Fruit fly (Drosophila melanogaster): ENCODE measurements around the gene dpr19.

Gene dpr19

dm6 chr2L:10408122-10408576 is 32.2 kb downstream of the dpr19 start, which contains the start of the genes Ip259 and RpS27A (continued):
- TF ChIP-seq Hr3 (GFP tag; optimal IDR thresholded peaks at IDR 0.05) (peak; percentile 33), CG7745 (tag; optimal IDR thresholded peaks at IDR 0.05) (no peak), CG17385 (GFP tag; optimal IDR thresholded peaks at IDR 0.05) (peak; percentile 81), CG10462 (GFP tag; optimal IDR thresholded peaks at IDR 0.05) (no peak), CG31441 (GFP tag; IDR thresholded peaks at IDR 0.05) (no peak; the same call in 1 of the 2 replicates), CG32532 (GFP tag; IDR thresholded peaks at IDR 0.05) (peak; percentile 83), CG4707 (GFP tag; optimal IDR thresholded peaks at IDR 0.05) (peak; percentile 79), ind (GFP tag; optimal IDR thresholded peaks at IDR 0.05) (no peak), CG3838 (GFP tag; optimal IDR thresholded peaks at IDR 0.05) (no peak), wek (GFP tag; optimal IDR thresholded peaks at IDR 0.05) (peak; percentile 84), CG30020 (tag; optimal IDR thresholded peaks at IDR 0.05) (peak; percentile 99), pb (GFP tag; optimal IDR thresholded peaks at IDR 0.05) (peak; percentile 71), NFAT (GFP tag; IDR thresholded peaks at IDR 0.05) (no peak; the same call in 1 of the 2 replicates), Deaf1 (tag; optimal IDR thresholded peaks at IDR 0.05) (no peak), ato (GFP tag; IDR thresholded peaks at IDR 0.05; ENCODE audit: partially characterized antibody) (no peak), H15 (GFP tag; IDR thresholded peaks at IDR 0.05) (peak; percentile 71), zfh1 (GFP tag; IDR thresholded peaks at IDR 0.05) (peak; percentile 90), trem (tag; optimal IDR thresholded peaks at IDR 0.05) (peak; percentile 55), Dip2 (GFP tag; IDR thresholded peaks at IDR 0.05) (no peak), Hmr (GFP tag; optimal IDR thresholded peaks at IDR 0.05) (no peak), CG11723 (GFP tag; optimal IDR thresholded peaks at IDR 0.05) (peak; percentile 98), CG8281 (tag; optimal IDR thresholded peaks at IDR 0.05) (peak; percentile 47), CG17361 (GFP tag; IDR thresholded peaks at IDR 0.05) (peak; percentile 75; the same call in 2 of the 3 replicates), CG12071 (GFP tag; optimal IDR thresholded peaks at IDR 0.05) (no peak), Stat92E (GFP tag; optimal IDR thresholded peaks at IDR 0.05) (peak in 1 of 3 experiments; percentile 65), hbn (GFP tag; IDR thresholded peaks at IDR 0.05; ENCODE audit: partially characterized antibody) (no peak), Atf3 (GFP tag; optimal IDR thresholded peaks at IDR 0.05) (peak; percentile 61), abd-A (tag; optimal IDR thresholded peaks at IDR 0.05) (no peak), CG17802 (tag; optimal IDR thresholded peaks at IDR 0.05) (peak; percentile 96), toy (GFP tag; IDR thresholded peaks at IDR 0.05) (no peak), CG18011 (GFP tag; optimal IDR thresholded peaks at IDR 0.05) (peak; percentile 55), gt (GFP tag; IDR thresholded peaks at IDR 0.05) (no peak), Gug (GFP tag; IDR thresholded peaks at IDR 0.05) (no peak; the same call in 3 of the 4 replicates), CG14014 (GFP tag; IDR thresholded peaks at IDR 0.05) (peak; percentile 65; the same call in 1 of the 2 replicates), CG2202 (tag; optimal IDR thresholded peaks at IDR 0.05) (peak; percentile 57), CG13296 (GFP tag; optimal IDR thresholded peaks at IDR 0.05) (peak; percentile 79), Elba2 (GFP tag; optimal IDR thresholded peaks at IDR 0.05) (no peak), CG2129 (GFP tag; IDR thresholded peaks at IDR 0.05; ENCODE audit: partially characterized antibody) (no peak), Oaz (GFP tag; IDR thresholded peaks at IDR 0.05) (0 out of 2 replicates have a peak, but pooled peaks have one; percentile 23), trh (GFP tag; optimal IDR thresholded peaks at IDR 0.05) (peak; percentile 60), Xbp1 (GFP tag; optimal IDR thresholded peaks at IDR 0.05) (peak; percentile 75), al (GFP tag; IDR thresholded peaks at IDR 0.05) (peak; percentile 56), Ada2b (GFP tag; IDR thresholded peaks at IDR 0.05) (no peak; the same call in 1 of the 2 replicates), CG15269 (tag; optimal IDR thresholded peaks at IDR 0.05) (no peak), CG17328 (GFP tag; IDR thresholded peaks at IDR 0.05) (peak; percentile 87), CG7987 (GFP tag; optimal IDR thresholded peaks at IDR 0.05) (peak; percentile 91), CG6683 (GFP tag; optimal IDR thresholded peaks at IDR 0.05) (peak; percentile 51), Hand (GFP tag; optimal IDR thresholded peaks at IDR 0.05) (peak; percentile 25), bigmax (GFP tag; optimal IDR thresholded peaks at IDR 0.05) (no peak), Taf1 (GFP tag; IDR thresholded peaks at IDR 0.05) (no peak)
